Fruit fly (Drosophila melanogaster): ENCODE data around the gene Nelf-A.

DNA sequence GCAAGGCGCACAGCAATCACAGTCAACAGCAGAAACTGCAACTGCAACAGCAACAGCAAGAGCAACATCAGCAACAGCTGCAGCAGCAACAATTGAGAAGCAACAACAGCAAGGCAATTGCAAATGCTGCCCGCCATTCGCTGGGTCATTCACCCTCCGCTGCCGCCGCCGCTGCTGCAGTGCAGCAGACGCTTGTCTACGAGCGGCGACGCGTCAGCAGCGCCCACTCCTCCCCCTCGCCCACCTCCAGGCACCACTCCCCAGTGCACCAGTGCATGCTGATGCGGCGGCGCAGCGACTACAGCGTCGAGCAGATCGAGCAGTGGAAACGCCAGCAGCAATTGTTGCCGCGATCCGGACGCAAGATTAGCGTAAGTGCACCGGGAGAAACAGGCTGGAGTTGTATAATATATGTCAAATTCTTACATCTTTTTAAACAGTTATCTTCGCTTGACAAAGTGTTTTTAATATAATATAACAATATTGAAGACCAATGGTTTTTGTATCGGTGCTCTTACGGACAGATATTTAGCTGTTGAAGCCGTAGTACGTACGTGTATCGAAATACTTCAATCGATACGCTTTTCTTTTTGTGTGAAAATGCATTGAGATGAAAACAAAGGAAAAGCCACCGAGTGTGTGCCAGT, 17.7 kb upstream of the Nelf-A start:
- peak; percentile 73 for TF ChIP-seq CG17806 (tag; optimal IDR thresholded peaks at IDR 0.05)
- TF ChIP-seq CG10348 (GFP tag; IDR thresholded peaks at IDR 0.05): peak; percentile 50; the same call in 1 of the 2 replicates
- TF ChIP-seq D1 (tag; optimal IDR thresholded peaks at IDR 0.05): no peak
- peak; percentile 51 for TF ChIP-seq CG34367 (tag; optimal IDR thresholded peaks at IDR 0.05)
- peak; percentile 17 for TF ChIP-seq Snoo (tag; optimal IDR thresholded peaks at IDR 0.05)
- TF ChIP-seq CG9948 (tag; optimal IDR thresholded peaks at IDR 0.05): peak; percentile 69
- peak; percentile 83 for TF ChIP-seq Pif1A (GFP tag; optimal IDR thresholded peaks at IDR 0.05)

Data from whole organism, pupa.